Worm (Caenorhabditis elegans): ENCODE results near the gene srlf-28.

- TF ChIP-seq ceh-22 (tag; optimal IDR thresholded peaks at IDR 0.05) (no peak), odd-2 (tag; optimal IDR thresholded peaks at IDR 0.05) (no peak), fax-1 (tag; optimal IDR thresholded peaks at IDR 0.05) (no peak), ama-1 (optimal IDR thresholded peaks at IDR 0.05) (no peak), fkh-10 (GFP tag; optimal IDR thresholded peaks at IDR 0.05) (no peak), ceh-2 (tag; optimal IDR thresholded peaks at IDR 0.05) (no peak), unc-86 (tag; optimal IDR thresholded peaks at IDR 0.05) (no peak), nhr-11 (tag; optimal IDR thresholded peaks at IDR 0.05) (no peak), pha-4 (tag; optimal IDR thresholded peaks at IDR 0.05) (no peak), K02D7.2 (tag; optimal IDR thresholded peaks at IDR 0.05) (no peak), ttx-3 (tag; optimal IDR thresholded peaks at IDR 0.05) (no peak), eyg-1 (tag; optimal IDR thresholded peaks at IDR 0.05) (no peak), F13H6.1 (tag; optimal IDR thresholded peaks at IDR 0.05) (no peak)
Measured at ce11 chrIV:14321655-14322054, 22.0 kb downstream of the srlf-28 start, which contains the start of gene fbxa-126.

All from whole organism, late embryonic.